Fruit fly (Drosophila melanogaster): Measurements from ENCODE around the gene elg1.

elg1 gene

DNA sequence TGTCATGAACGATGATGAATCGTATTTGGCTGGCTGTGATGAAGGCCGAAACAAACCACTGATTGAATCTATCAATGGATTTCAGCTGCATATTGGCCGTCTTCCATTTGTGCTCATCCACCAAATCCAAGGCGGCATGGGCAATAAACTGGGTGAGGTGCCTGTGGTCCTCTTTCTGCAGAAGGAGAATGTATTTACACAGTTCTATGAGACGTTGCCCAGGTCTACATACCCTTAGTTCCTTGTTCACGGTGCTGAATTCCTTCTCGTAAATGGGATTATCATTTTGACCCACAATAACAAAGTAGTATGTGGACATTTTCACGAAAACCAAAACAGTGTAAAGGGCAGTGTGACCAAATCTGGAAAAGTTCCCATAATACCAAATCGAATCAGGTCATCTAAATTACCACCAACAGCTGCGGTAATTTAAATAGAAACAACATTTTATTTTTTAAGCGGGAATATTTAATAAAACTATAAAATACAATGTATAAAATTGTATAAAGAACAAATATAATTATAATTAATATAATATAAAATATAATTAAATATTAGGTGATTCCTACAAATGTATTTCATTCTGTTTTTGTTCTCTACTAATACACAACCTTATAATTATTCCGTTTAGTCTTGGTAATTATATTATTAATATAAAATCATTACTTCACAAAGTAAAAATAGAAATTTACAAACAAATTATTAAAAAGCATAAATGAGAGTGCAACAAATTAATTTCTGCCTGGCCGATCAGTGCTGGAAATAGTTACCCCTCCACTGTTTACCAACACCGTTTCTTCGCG, at the start of gene elg1, which contains the start of gene Trs20 (continued):
- TF ChIP-seq seq (GFP tag; IDR thresholded peaks at IDR 0.05), result 0 out of 2 replicates have a peak, but pooled peaks have one; percentile 22
- TF ChIP-seq tap (tag; optimal IDR thresholded peaks at IDR 0.05), result peak; percentile 45
- TF ChIP-seq Sox100B (GFP tag; optimal IDR thresholded peaks at IDR 0.05), result peak; percentile 71
- TF ChIP-seq CG10209 (GFP tag; optimal IDR thresholded peaks at IDR 0.05), result peak; percentile 56
- TF ChIP-seq CG7556 (GFP tag; optimal IDR thresholded peaks at IDR 0.05), result peak; percentile 66
- peak; percentile 62 for TF ChIP-seq vvl (GFP tag; IDR thresholded peaks at IDR 0.05)
- TF ChIP-seq Hr51 (GFP tag; optimal IDR thresholded peaks at IDR 0.05), result no peak
- TF ChIP-seq YL-1 (GFP tag; optimal IDR thresholded peaks at IDR 0.05), result peak; percentile 47
- no peak for TF ChIP-seq eve (GFP tag; optimal IDR thresholded peaks at IDR 0.05)
- TF ChIP-seq bsh (GFP tag; optimal IDR thresholded peaks at IDR 0.05), result peak in 1 of 2 experiments; percentile 57
- TF ChIP-seq CG8290 (GFP tag; optimal IDR thresholded peaks at IDR 0.05), result peak; percentile 48
- peak; percentile 44 to 69 for TF ChIP-seq CG8290 (tag; optimal IDR thresholded peaks at IDR 0.05)
- TF ChIP-seq lmd (GFP tag; IDR thresholded peaks at IDR 0.05), result no peak
- TF ChIP-seq CG12659 (GFP tag; optimal IDR thresholded peaks at IDR 0.05), result peak; percentile 59
- peak; percentile 80 for TF ChIP-seq CG18262 (tag; optimal IDR thresholded peaks at IDR 0.05)
- no peak for TF ChIP-seq Poxn (GFP tag; IDR thresholded peaks at IDR 0.05)
- TF ChIP-seq CG8388 (GFP tag; optimal IDR thresholded peaks at IDR 0.05), result peak; percentile 70
- TF ChIP-seq BEAF-32 (GFP tag; optimal IDR thresholded peaks at IDR 0.05), result peak; percentile 9
- TF ChIP-seq caup (GFP tag; optimal IDR thresholded peaks at IDR 0.05; ENCODE audit: severe bottlenecking), result peak; percentile 49
- peak; percentile 56 for TF ChIP-seq trem (tag; optimal IDR thresholded peaks at IDR 0.05)
- TF ChIP-seq sd (tag; optimal IDR thresholded peaks at IDR 0.05), result peak; percentile 37
- peak; percentile 54 for TF ChIP-seq Nf-YB (GFP tag; optimal IDR thresholded peaks at IDR 0.05)
- TF ChIP-seq wor (GFP tag; IDR thresholded peaks at IDR 0.05), result no peak
- TF ChIP-seq HLH3B (GFP tag; IDR thresholded peaks at IDR 0.05), result peak; percentile 54; the same call in 1 of the 2 replicates
- peak; percentile 46 for TF ChIP-seq zen (tag; optimal IDR thresholded peaks at IDR 0.05)
- TF ChIP-seq chinmo (GFP tag; IDR thresholded peaks at IDR 0.05; ENCODE audit: partially characterized antibody), result no peak
- peak; percentile 63; the same call in 2 of the 3 replicates for TF ChIP-seq Dbx (GFP tag; IDR thresholded peaks at IDR 0.05)
- peak; percentile 5 for TF ChIP-seq kni (GFP tag; optimal IDR thresholded peaks at IDR 0.05)
- 0 out of 2 replicates have a peak, but pooled peaks have one; percentile 33 for TF ChIP-seq onecut (GFP tag; IDR thresholded peaks at IDR 0.05)
- TF ChIP-seq Sox102F (GFP tag; optimal IDR thresholded peaks at IDR 0.05), result no peak
- peak; percentile 59 for TF ChIP-seq dmrt11E (tag; optimal IDR thresholded peaks at IDR 0.05)
- peak; percentile 53 for TF ChIP-seq CG9727 (GFP tag; optimal IDR thresholded peaks at IDR 0.05)
- peak; percentile 53 for TF ChIP-seq Oli (tag; optimal IDR thresholded peaks at IDR 0.05)
- TF ChIP-seq zfh2 (GFP tag; optimal IDR thresholded peaks at IDR 0.05), result peak; percentile 10
- TF ChIP-seq gsb-n (tag; optimal IDR thresholded peaks at IDR 0.05), result peak; percentile 85
- peak; percentile 39 for TF ChIP-seq CG4328 (GFP tag; optimal IDR thresholded peaks at IDR 0.05)
- TF ChIP-seq Chrac-16 (GFP tag; optimal IDR thresholded peaks at IDR 0.05), result peak; percentile 21
- peak; percentile 81 for TF ChIP-seq gem (tag; optimal IDR thresholded peaks at IDR 0.05)
- TF ChIP-seq Hand (GFP tag; optimal IDR thresholded peaks at IDR 0.05), result peak; percentile 11
- peak; percentile 73 for TF ChIP-seq gfzf (GFP tag; optimal IDR thresholded peaks at IDR 0.05)
- TF ChIP-seq ham (GFP tag; IDR thresholded peaks at IDR 0.05), result no peak
- TF ChIP-seq MESR4 (GFP tag; optimal IDR thresholded peaks at IDR 0.05), result peak; percentile 75
- TF ChIP-seq pho (GFP tag; optimal IDR thresholded peaks at IDR 0.05), result no peak
- TF ChIP-seq Med (GFP tag), result peak; percentile 87
- peak; percentile 35; the same call in 1 of the 3 replicates for TF ChIP-seq tgo (GFP tag; IDR thresholded peaks at IDR 0.05)
- peak; percentile 94 for TF ChIP-seq CG10267 (tag; optimal IDR thresholded peaks at IDR 0.05)
- peak; percentile 7 for TF ChIP-seq pros (GFP tag; optimal IDR thresholded peaks at IDR 0.05)
- no peak for TF ChIP-seq Mad (GFP tag; optimal IDR thresholded peaks at IDR 0.05)
